Worm (Caenorhabditis elegans) whole organism, L1 larva: ENCODE results near the gene ptr-9.

Experiments
- elt-3 ChIP-seq, 6 experiments: fragments of 150-350 bp in 1 of 6; sonication (generic microtip); optimal IDR thresholded peaks; 2 replicates each; lab custom pipeline; 2017 to 2018; ENCODE audit warnings: missing biosample characterization in 6 of 6, missing genetic modification characterization in 6 of 6, inconsistent platforms in 1 of 6
- hpl-2 ChIP-seq: fragments of 150-350 bp; optimal IDR thresholded peaks from 2 replicates; lab custom pipeline; 2014; ENCODE audit warnings: missing biosample characterization, missing genetic modification reagents, missing genetic modification characterization
- mef-2 ChIP-seq: fragments of 150-350 bp; optimal IDR thresholded peaks from 2 replicates; lab custom pipeline; 2014; ENCODE audit warnings: missing biosample characterization, missing genetic modification characterization

ce11 chrIII:9149132-9149531, 12.3 kb downstream of the ptr-9 start:
- no peak for TF ChIP-seq mef-2
- no peak for TF ChIP-seq elt-3 (tag; optimal IDR thresholded peaks at IDR 0.05; lab: Kevin White, UChicago)
- TF ChIP-seq hpl-2 (GFP tag; lab: Kevin White, UChicago) = no peak
